Worm (Caenorhabditis elegans): ENCODE measurements around the gene tap-1.
A peak's percentile ranks its signal among the peaks of the same experiment; 100 is the strongest.

tap-1 gene

DNA sequence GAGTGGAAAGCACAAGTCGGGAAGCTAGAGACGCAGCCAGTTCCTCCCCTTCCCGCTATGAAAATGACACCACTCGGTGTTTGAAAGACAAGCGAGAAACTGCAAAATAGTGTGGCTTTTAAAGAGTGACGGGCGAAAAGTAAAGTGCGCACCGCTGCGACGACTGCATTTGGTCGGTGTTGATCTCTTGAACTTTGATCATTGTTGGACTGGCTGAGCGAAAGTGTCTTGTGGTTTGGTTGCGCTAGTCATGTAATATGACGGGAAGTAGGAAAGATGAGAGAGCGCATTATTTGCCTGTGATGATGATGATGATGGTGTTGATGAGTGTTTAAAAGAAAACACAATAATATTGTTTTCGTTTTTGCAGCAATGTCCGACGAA lies 29.1 kb upstream of the tap-1 start (continued):
- TF ChIP-seq mep-1 (tag; optimal IDR thresholded peaks at IDR 0.05): peak; percentile 86
- peak; percentile 28 to 40 (median 36) for TF ChIP-seq dpl-1 (GFP tag; optimal IDR thresholded peaks at IDR 0.05)
- peak; percentile 99 for TF ChIP-seq blmp-1 (tag; optimal IDR thresholded peaks at IDR 0.05)
- peak; percentile 95 for TF ChIP-seq egl-13 (tag; optimal IDR thresholded peaks at IDR 0.05)
- no peak for TF ChIP-seq pag-3 (tag; optimal IDR thresholded peaks at IDR 0.05; ENCODE audit: borderline replicate concordance, insufficient read depth)
- TF ChIP-seq snu-23 (GFP tag; optimal IDR thresholded peaks at IDR 0.05): peak; percentile 88
- no peak for TF ChIP-seq lin-13 (GFP tag; optimal IDR thresholded peaks at IDR 0.05)
- no peak for TF ChIP-seq nhr-12 (tag; optimal IDR thresholded peaks at IDR 0.05)
- no peak for TF ChIP-seq ceh-8 (GFP tag; optimal IDR thresholded peaks at IDR 0.05)
- peak; percentile 87 for TF ChIP-seq nhr-237 (tag; optimal IDR thresholded peaks at IDR 0.05)
- TF ChIP-seq nhr-71 (tag; optimal IDR thresholded peaks at IDR 0.05): peak; percentile 99
- TF ChIP-seq snpc-4 (tag; optimal IDR thresholded peaks at IDR 0.05): no peak
- TF ChIP-seq lsy-2 (tag; optimal IDR thresholded peaks at IDR 0.05): peak; percentile 72 to 82
- TF ChIP-seq fos-1 (tag; optimal IDR thresholded peaks at IDR 0.05): peak; percentile 78
- peak; percentile 84 for TF ChIP-seq fkh-10 (GFP tag; optimal IDR thresholded peaks at IDR 0.05)
- peak; percentile 77 for TF ChIP-seq xbp-1 (tag; optimal IDR thresholded peaks at IDR 0.05)
- peak; percentile 84 for TF ChIP-seq irx-1 (tag; optimal IDR thresholded peaks at IDR 0.05)
- peak; percentile 93 for TF ChIP-seq jun-1 (tag; optimal IDR thresholded peaks at IDR 0.05)
- TF ChIP-seq nhr-11 (tag; optimal IDR thresholded peaks at IDR 0.05): peak; percentile 58
- TF ChIP-seq nhr-28 (tag; optimal IDR thresholded peaks at IDR 0.05): no peak
- peak; percentile 40 to 74 for TF ChIP-seq lin-35 (GFP tag; optimal IDR thresholded peaks at IDR 0.05)
- no peak for TF ChIP-seq C04F5.9 (tag; optimal IDR thresholded peaks at IDR 0.05)
- TF ChIP-seq lin-14 (GFP tag; optimal IDR thresholded peaks at IDR 0.05): peak; percentile 98
- peak; percentile 77 for TF ChIP-seq ztf-4 (tag; optimal IDR thresholded peaks at IDR 0.05)
- no peak for TF ChIP-seq ceh-63 (GFP tag; optimal IDR thresholded peaks at IDR 0.05)
- no peak for TF ChIP-seq nhr-76 (tag; optimal IDR thresholded peaks at IDR 0.05)
- peak; percentile 49 for TF ChIP-seq sup-37 (GFP tag; optimal IDR thresholded peaks at IDR 0.05)
- peak; percentile 27 to 44 for TF ChIP-seq efl-1 (optimal IDR thresholded peaks at IDR 0.05)
- TF ChIP-seq efl-1 (GFP tag; optimal IDR thresholded peaks at IDR 0.05 in 1 of 2): no peak
- no peak for TF ChIP-seq ceh-90 (tag; optimal IDR thresholded peaks at IDR 0.05)
- TF ChIP-seq unc-86 (tag; optimal IDR thresholded peaks at IDR 0.05): peak; percentile 77
- TF ChIP-seq hpl-2 (GFP tag; optimal IDR thresholded peaks at IDR 0.05): no peak
- no peak for TF ChIP-seq alr-1 (tag; optimal IDR thresholded peaks at IDR 0.05; ENCODE audit: borderline replicate concordance)
- peak; percentile 0 for TF ChIP-seq vab-15 (tag; optimal IDR thresholded peaks at IDR 0.05)
- peak; percentile 83 for TF ChIP-seq elt-2 (tag; optimal IDR thresholded peaks at IDR 0.05)
- no peak for TF ChIP-seq nhr-84 (tag; optimal IDR thresholded peaks at IDR 0.05)
- no peak for TF ChIP-seq F16B12.6 (tag; optimal IDR thresholded peaks at IDR 0.05)

DNA sequence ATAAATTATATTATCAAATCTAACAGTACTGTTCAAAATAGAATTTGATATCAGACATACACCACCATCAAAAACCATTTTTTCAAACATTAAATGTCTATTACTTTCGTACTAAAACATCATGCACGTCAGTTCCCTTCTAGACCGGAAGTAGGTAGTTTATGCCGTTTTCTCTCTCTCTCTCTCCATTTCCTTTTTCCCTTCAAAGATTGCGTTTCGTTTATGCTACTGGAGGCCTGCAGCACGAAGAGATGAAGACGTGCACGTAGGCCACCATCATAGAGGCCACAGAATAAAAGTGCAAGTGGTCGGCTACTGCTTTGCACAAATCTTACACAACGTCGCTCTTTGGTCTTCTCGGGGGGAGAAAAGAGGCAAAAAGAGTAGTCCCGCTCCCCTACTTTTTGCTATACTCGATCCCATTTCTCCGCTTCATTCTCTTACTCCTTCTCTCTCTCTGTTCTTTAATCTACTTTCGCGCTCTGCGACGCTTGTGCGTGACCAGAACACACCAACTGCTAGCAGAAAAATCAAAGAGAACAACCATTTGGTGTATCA lies 27.9 kb upstream of the tap-1 start:
- peak; percentile 44 for TF ChIP-seq mep-1 (tag; optimal IDR thresholded peaks at IDR 0.05)
- peak in 4 of 6 experiments; percentile 1 to 51 (median 41) for TF ChIP-seq elt-3 (tag; optimal IDR thresholded peaks at IDR 0.05)
- peak; percentile 68 for TF ChIP-seq snu-23 (GFP tag; optimal IDR thresholded peaks at IDR 0.05)
- TF ChIP-seq unc-98 (GFP tag; IDR thresholded peaks at IDR 0.05): 0 out of 2 replicates have a peak, but pooled peaks have one; percentile 37
- TF ChIP-seq unc-86 (tag; optimal IDR thresholded peaks at IDR 0.05): peak; percentile 61
- peak; percentile 22 for TF ChIP-seq nhr-90 (tag; optimal IDR thresholded peaks at IDR 0.05; ENCODE audit: poor library complexity)
- no peak for TF ChIP-seq C34B4.2 (tag; optimal IDR thresholded peaks at IDR 0.05)
- no peak for TF ChIP-seq lin-39 (tag; optimal IDR thresholded peaks at IDR 0.05)
- TF ChIP-seq fos-1 (tag; optimal IDR thresholded peaks at IDR 0.05): peak; percentile 45
- TF ChIP-seq tbx-2 (tag; optimal IDR thresholded peaks at IDR 0.05): peak; percentile 85
- TF ChIP-seq nhr-19 (GFP tag; conservative IDR thresholded peaks at IDR 0.05): peak; percentile 75
- peak in 1 of 2 experiments; percentile 4 for TF ChIP-seq lin-35 (GFP tag; optimal IDR thresholded peaks at IDR 0.05)
- TF ChIP-seq nhr-47 (tag; optimal IDR thresholded peaks at IDR 0.05): peak; percentile 76
- peak; percentile 57 for TF ChIP-seq nhr-77 (tag; optimal IDR thresholded peaks at IDR 0.05)
- peak; percentile 47 for TF ChIP-seq C16A3.4 (tag; optimal IDR thresholded peaks at IDR 0.05)
- TF ChIP-seq grh-1 (GFP tag; IDR thresholded peaks at IDR 0.05): 0 out of 2 replicates have a peak, but pooled peaks have one; percentile 27
- TF ChIP-seq vab-15 (tag; optimal IDR thresholded peaks at IDR 0.05): no peak
- TF ChIP-seq zip-4 (GFP tag; optimal IDR thresholded peaks at IDR 0.05): no peak
- peak; percentile 7 for TF ChIP-seq irx-1 (tag; optimal IDR thresholded peaks at IDR 0.05)
- peak; percentile 50 for TF ChIP-seq blmp-1 (tag; optimal IDR thresholded peaks at IDR 0.05)
- TF ChIP-seq lsy-2 (tag; optimal IDR thresholded peaks at IDR 0.05): peak; percentile 23 to 75
- peak; percentile 51 for TF ChIP-seq unc-130 (tag; optimal IDR thresholded peaks at IDR 0.05)
- peak in 1 of 2 experiments; percentile 44 for TF ChIP-seq mdl-1 (tag; optimal IDR thresholded peaks at IDR 0.05)
- peak; percentile 86 for TF ChIP-seq egl-13 (tag; optimal IDR thresholded peaks at IDR 0.05)
